Worm (Caenorhabditis elegans): ENCODE results near the gene srlf-32.

srlf-32 gene

DNA sequence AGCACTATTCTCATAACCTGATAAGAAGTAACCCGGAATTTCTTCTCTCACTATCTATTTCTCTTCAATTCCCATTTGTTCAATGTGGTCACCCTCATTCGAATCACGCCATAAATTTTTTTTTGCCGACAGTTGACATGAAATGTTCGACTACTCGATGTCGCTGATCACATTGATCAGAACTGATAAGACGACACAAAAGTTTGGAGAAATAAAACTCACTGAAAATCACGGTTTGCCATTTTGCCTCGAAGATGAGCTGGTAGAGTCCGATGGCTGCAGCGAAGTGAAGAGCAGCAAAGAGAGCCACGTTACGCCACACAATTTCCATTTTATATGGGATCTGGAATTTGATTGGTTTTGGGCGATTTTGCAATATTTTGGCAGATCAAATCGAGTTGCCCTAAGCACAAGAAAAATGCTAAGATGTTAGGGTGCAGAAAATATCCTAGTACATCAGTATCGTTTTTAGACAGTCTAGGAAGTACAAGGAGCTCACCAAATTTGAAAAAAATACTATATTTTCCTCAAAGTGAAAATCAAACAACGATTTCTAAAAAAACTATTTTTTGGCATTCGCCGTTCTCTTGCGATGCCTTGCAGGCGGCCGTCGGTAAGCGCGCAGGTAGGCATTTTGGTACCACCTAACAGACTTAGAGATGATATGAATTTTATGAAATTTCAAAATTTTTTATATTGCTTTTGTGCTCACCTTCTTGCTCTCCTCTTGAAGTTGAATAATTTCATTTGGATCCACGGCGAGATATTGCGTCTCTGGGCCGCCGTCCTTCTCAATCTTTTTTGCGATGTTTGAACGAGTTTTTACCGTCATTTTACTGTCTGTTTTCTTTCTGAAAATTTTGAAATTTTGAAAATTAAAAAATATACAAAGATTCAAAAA, 10.7 kb upstream of the srlf-32 start, which contains the start of gene fat-6 (continued):
- TF ChIP-seq somi-1 (GFP tag; optimal IDR thresholded peaks at IDR 0.05) (no peak), lsy-27 (tag; optimal IDR thresholded peaks at IDR 0.05; ENCODE audit: borderline replicate concordance, insufficient read depth) (no peak), gei-17 (GFP tag; optimal IDR thresholded peaks at IDR 0.05) (no peak), Y53G8AR.9 (GFP tag; conservative IDR thresholded peaks at IDR 0.05) (peak; percentile 58; the same call in 1 of the 2 replicates), egl-44 (GFP tag; IDR thresholded peaks at IDR 0.05) (no peak), hsf-1 (GFP tag; IDR thresholded peaks at IDR 0.05) (no peak), lsl-1 (GFP tag; optimal IDR thresholded peaks at IDR 0.05) (no peak), dox-1 (GFP tag; IDR thresholded peaks at IDR 0.05) (0 out of 2 replicates have a peak, but pooled peaks have one; percentile 14), B0261.1 (tag; optimal IDR thresholded peaks at IDR 0.05) (no peak), ceh-58 (GFP tag; IDR thresholded peaks at IDR 0.05) (no peak), pbrm-1 (GFP tag; IDR thresholded peaks at IDR 0.05) (peak; percentile 44; the same call in 1 of the 2 replicates), F37B4.10 (GFP tag; IDR thresholded peaks at IDR 0.05) (no peak), mel-28 (tag; optimal IDR thresholded peaks at IDR 0.05; ENCODE audit: borderline replicate concordance) (no peak), repo-1 (tag; optimal IDR thresholded peaks at IDR 0.05) (peak; percentile 75), cebp-1 (GFP tag; IDR thresholded peaks at IDR 0.05) (no peak), cebp-1 (tag; optimal IDR thresholded peaks at IDR 0.05) (peak; percentile 20), sea-2 (GFP tag; IDR thresholded peaks at IDR 0.05) (no peak), C17E4.6 (GFP tag; IDR thresholded peaks at IDR 0.05) (no peak), pha-4 (tag; optimal IDR thresholded peaks at IDR 0.05) (no peak), lin-54 (GFP tag; optimal IDR thresholded peaks at IDR 0.05) (no peak), hmg-1.2 (GFP tag; IDR thresholded peaks at IDR 0.05) (no peak; the same call in 1 of the 2 replicates), madf-6 (GFP tag; IDR thresholded peaks at IDR 0.05) (0 out of 2 replicates have a peak, but pooled peaks have one; percentile 11), ccch-3 (GFP tag; optimal IDR thresholded peaks at IDR 0.05) (no peak), B0336.3 (GFP tag; IDR thresholded peaks at IDR 0.05) (peak; percentile 33; the same call in 1 of the 2 replicates), athp-1 (tag; optimal IDR thresholded peaks at IDR 0.05) (no peak), nfyb-1 (GFP tag; IDR thresholded peaks at IDR 0.05) (no peak), sptf-2 (GFP tag; optimal IDR thresholded peaks at IDR 0.05) (no peak), mcd-1 (GFP tag; IDR thresholded peaks at IDR 0.05) (peak; percentile 11; the same call in 1 of the 2 replicates), ceh-79 (tag; optimal IDR thresholded peaks at IDR 0.05) (no peak)

DNA sequence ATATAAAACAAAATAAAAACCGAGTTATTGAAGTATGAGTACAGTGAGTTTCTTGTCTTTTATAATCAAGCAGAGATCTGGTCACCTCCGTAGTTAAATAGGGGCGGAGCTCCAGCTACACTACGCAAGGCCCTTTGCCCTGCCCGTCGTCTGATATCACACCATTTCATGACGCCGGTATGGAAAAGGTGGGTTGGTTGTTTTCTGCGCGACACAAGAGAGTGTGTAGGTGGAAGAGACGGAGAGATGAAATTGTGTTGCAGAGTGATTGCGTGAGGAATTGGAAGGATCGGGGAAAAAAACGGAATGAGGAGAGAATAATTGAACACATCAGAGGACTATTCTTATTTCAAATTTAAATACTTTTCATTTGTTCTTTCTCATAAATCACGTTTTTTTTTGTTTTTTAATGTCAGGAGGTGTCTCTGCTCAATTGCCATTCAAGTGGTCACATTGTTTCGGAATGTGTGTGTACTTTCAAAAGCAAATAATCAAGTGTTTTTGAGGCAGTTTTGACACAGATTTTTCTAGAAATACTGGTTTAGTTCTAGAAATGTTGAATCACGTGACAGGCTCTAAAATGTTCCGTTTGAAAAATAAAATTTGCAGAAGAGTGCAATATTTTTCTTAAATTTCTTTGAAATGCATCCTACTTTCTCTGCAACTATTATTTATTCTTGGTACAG, 9.9 kb upstream of the srlf-32 start, which contains the start of gene ZK822.9:
Gene ZK822.9, plus strand, starts transcription at position 180 of the 686 bp plus-strand sequence.
- TF ChIP-seq K12H6.12 (tag; optimal IDR thresholded peaks at IDR 0.05), result no peak
- TF ChIP-seq nhr-80 (tag; optimal IDR thresholded peaks at IDR 0.05), result peak; percentile 65
- peak; percentile 16 for TF ChIP-seq snpc-3.4 (tag; optimal IDR thresholded peaks at IDR 0.05)
- no peak for TF ChIP-seq ccch-3 (GFP tag; optimal IDR thresholded peaks at IDR 0.05)
- no peak for TF ChIP-seq F52B5.7 (tag; optimal IDR thresholded peaks at IDR 0.05)
- peak; percentile 9 for TF ChIP-seq unc-62 (GFP tag; optimal IDR thresholded peaks at IDR 0.05)
- peak; percentile 79 for TF ChIP-seq hsf-1 (GFP tag; IDR thresholded peaks at IDR 0.05)
- no peak for TF ChIP-seq hlh-26 (GFP tag; conservative IDR thresholded peaks at IDR 0.05)
- no peak for TF ChIP-seq snpc-4 (GFP tag; optimal IDR thresholded peaks at IDR 0.05)
- TF ChIP-seq snpc-4 (tag; optimal IDR thresholded peaks at IDR 0.05), result peak in 1 of 4 experiments; percentile 6
- no peak for TF ChIP-seq egl-18 (GFP tag; IDR thresholded peaks at IDR 0.05)
- 0 out of 2 replicates have a peak, but pooled peaks have one; percentile 17 for TF ChIP-seq Y53G8AR.9 (GFP tag; conservative IDR thresholded peaks at IDR 0.05)
- TF ChIP-seq madf-8 (GFP tag; conservative IDR thresholded peaks at IDR 0.05), result no peak
- peak; percentile 63 for TF ChIP-seq hmg-1.2 (GFP tag; IDR thresholded peaks at IDR 0.05)
- TF ChIP-seq pha-4 (tag; optimal IDR thresholded peaks at IDR 0.05), result no peak
- no peak for TF ChIP-seq cebp-2 (GFP tag; IDR thresholded peaks at IDR 0.05)
- no peak for TF ChIP-seq gei-17 (GFP tag; optimal IDR thresholded peaks at IDR 0.05)
- TF ChIP-seq xnd-1 (tag; optimal IDR thresholded peaks at IDR 0.05), result no peak
- TF ChIP-seq ceh-27 (GFP tag; optimal IDR thresholded peaks at IDR 0.05), result peak; percentile 35
- no peak for TF ChIP-seq ztf-25 (GFP tag; IDR thresholded peaks at IDR 0.05)
- TF ChIP-seq egl-44 (GFP tag; IDR thresholded peaks at IDR 0.05), result 0 out of 2 replicates have a peak, but pooled peaks have one; percentile 8

All from whole organism, young adult.